Worm (Caenorhabditis elegans) whole organism, young adult: ENCODE results near the gene R102.1.

Source experiments
- B0336.3 ChIP-seq: fragments of 200-800 bp; sonication (Bioruptor generic); IDR thresholded peaks from 2 replicates; pipeline ENCODE4 v1.3.6; 2022; ENCODE audit warnings: missing genetic modification characterization, missing compliant biosample characterization
- F22D6.2 ChIP-seq: sonication (generic microtip); optimal IDR thresholded peaks from 2 replicates; lab custom pipeline; 2016; ENCODE audit warnings: mild to moderate bottlenecking, missing genetic modification characterization, missing compliant biosample characterization
- F33H1.4 ChIP-seq: fragments of 200-800 bp; sonication (Bioruptor generic); IDR thresholded peaks from 2 replicates; pipeline ENCODE4 v1.3.6; 2022; ENCODE audit warnings: missing genetic modification reagents, missing genetic modification characterization, missing compliant biosample characterization
- F37B4.10 ChIP-seq: fragments of 200-800 bp; sonication (Bioruptor generic); IDR thresholded peaks from 2 replicates; pipeline ENCODE4 v1.3.6; 2022; ENCODE audit warnings: missing genetic modification characterization, missing compliant biosample characterization
- F52B5.7 ChIP-seq: sonication (generic microtip); optimal IDR thresholded peaks from 2 replicates; lab custom pipeline; 2016; ENCODE audit warnings: mild to moderate bottlenecking, missing genetic modification characterization, missing compliant biosample characterization
- akir-1 ChIP-seq: fragments of 200-800 bp; sonication (Bioruptor generic); optimal IDR thresholded peaks from 2 replicates; lab custom pipeline; 2018; ENCODE audit warnings: mild to moderate bottlenecking, missing genetic modification characterization, moderate library complexity, missing compliant biosample characterization
- aptf-2 ChIP-seq: fragments of 200-800 bp; sonication (Bioruptor generic); conservative IDR thresholded peaks from 2 replicates; pipeline ENCODE4 v1.3.6; 2022; ENCODE audit warnings: missing genetic modification reagents, missing genetic modification characterization, missing compliant biosample characterization
- aptf-3 ChIP-seq: fragments of 200-800 bp; sonication (Bioruptor generic); IDR thresholded peaks from 2 replicates; pipeline ENCODE4 v1.3.6; 2022; ENCODE audit warnings: missing genetic modification characterization, missing compliant biosample characterization
- attf-3 ChIP-seq: fragments of 200-800 bp; sonication (Bioruptor generic); conservative IDR thresholded peaks from 2 replicates; pipeline ENCODE4 v1.3.6; 2022; ENCODE audit warnings: missing genetic modification reagents, missing genetic modification characterization, missing compliant biosample characterization
- attf-5 ChIP-seq: fragments of 200-800 bp; sonication (Bioruptor generic); optimal IDR thresholded peaks from 2 replicates; lab custom pipeline; 2018; ENCODE audit warnings: mild to moderate bottlenecking, missing genetic modification characterization, missing compliant biosample characterization
- bed-1 ChIP-seq: fragments of 200-800 bp; sonication (Bioruptor generic); IDR thresholded peaks from 2 replicates; pipeline ENCODE4 v1.3.6; 2022; ENCODE audit warnings: missing genetic modification reagents, missing genetic modification characterization, missing compliant biosample characterization
- cebp-1 ChIP-seq, 2 experiments: fragments of 200-800 bp in 1 of 2; sonication (Bioruptor generic) in 1 of 2; sonication (generic microtip) in 1 of 2; IDR thresholded peaks in 1 of 2; optimal IDR thresholded peaks in 1 of 2; 2 replicates each; pipeline versions ENCODE4 v1.3.6 to Lab custom; 2017 to 2022; ENCODE audit warnings: missing compliant biosample characterization in 2 of 2, missing genetic modification characterization in 2 of 2, mild to moderate bottlenecking in 1 of 2, missing genetic modification reagents in 1 of 2, moderate library complexity in 1 of 2
- ceh-27 ChIP-seq: fragments of 200-800 bp; sonication (Bioruptor generic); optimal IDR thresholded peaks from 2 replicates; lab custom pipeline; 2018; ENCODE audit warnings: mild to moderate bottlenecking, missing genetic modification characterization, moderate library complexity, missing compliant biosample characterization
- ceh-58 ChIP-seq: fragments of 200-800 bp; sonication (Bioruptor generic); IDR thresholded peaks from 2 replicates; pipeline ENCODE4 v1.3.6; 2022; ENCODE audit warnings: missing genetic modification characterization, missing compliant biosample characterization
- ceh-91 ChIP-seq: fragments of 200-800 bp; sonication (Bioruptor generic); IDR thresholded peaks from 2 replicates; pipeline ENCODE4 v1.3.6; 2022; ENCODE audit warnings: missing genetic modification reagents, missing genetic modification characterization, missing compliant biosample characterization
- dox-1 ChIP-seq: fragments of 200-800 bp; sonication (Bioruptor generic); IDR thresholded peaks from 2 replicates; pipeline ENCODE4 v1.3.6; 2022; ENCODE audit warnings: missing genetic modification reagents, missing genetic modification characterization, missing compliant biosample characterization
- dpl-1 ChIP-seq: fragments of 150-350 bp; optimal IDR thresholded peaks from 2 replicates; lab custom pipeline; 2014; ENCODE audit warnings: missing biosample characterization, missing genetic modification reagents, missing genetic modification characterization
- egl-18 ChIP-seq: fragments of 200-800 bp; sonication (Bioruptor generic); IDR thresholded peaks from 2 replicates; pipeline ENCODE4 v1.3.6; 2022; ENCODE audit warnings: missing genetic modification reagents, missing genetic modification characterization, missing compliant biosample characterization
- egrh-3 ChIP-seq: fragments of 200-800 bp; sonication (Bioruptor generic); IDR thresholded peaks from 2 replicates; pipeline ENCODE4 v1.3.6; 2022; ENCODE audit warnings: missing genetic modification reagents, missing genetic modification characterization, missing compliant biosample characterization
- ekl-4 ChIP-seq: fragments of 200-800 bp; sonication (Bioruptor generic); IDR thresholded peaks from 2 replicates; pipeline ENCODE4 v1.3.6; 2022; ENCODE audit warnings: missing genetic modification reagents, missing genetic modification characterization, missing compliant biosample characterization
- hlh-26 ChIP-seq: fragments of 200-800 bp; sonication (Bioruptor generic); conservative IDR thresholded peaks from 2 replicates; pipeline ENCODE4 v1.3.6; 2022; ENCODE audit warnings: missing genetic modification reagents, missing genetic modification characterization, missing compliant biosample characterization
- hmg-20 ChIP-seq: fragments of 200-800 bp; sonication (Bioruptor generic); IDR thresholded peaks from 2 replicates; pipeline ENCODE4 v1.3.6; 2022; ENCODE audit warnings: missing genetic modification reagents, missing genetic modification characterization, missing compliant biosample characterization
- hrde-1 ChIP-seq: sonication (generic microtip); optimal IDR thresholded peaks from 2 replicates; lab custom pipeline; 2016; ENCODE audit warnings: missing genetic modification characterization, mild to moderate bottlenecking, missing compliant biosample characterization, moderate library complexity, missing genotype, missing genetic modification reagents, borderline replicate concordance
- let-607 ChIP-seq, 2 experiments: fragments of 200-800 bp in 1 of 2; sonication (Bioruptor generic) in 1 of 2; sonication (generic microtip) in 1 of 2; optimal IDR thresholded peaks; 2 replicates each; lab custom pipeline; 2016 to 2018; ENCODE audit warnings: mild to moderate bottlenecking in 2 of 2, missing compliant biosample characterization in 2 of 2, missing genetic modification characterization in 2 of 2, moderate library complexity in 2 of 2, missing genotype in 1 of 2
- lin-26 ChIP-seq: fragments of 200-800 bp; sonication (Bioruptor generic); IDR thresholded peaks from 2 replicates; pipeline ENCODE4 v1.3.6; 2022; ENCODE audit warnings: missing genetic modification reagents, missing genetic modification characterization, missing compliant biosample characterization
- madf-10 ChIP-seq: sonication (generic microtip); optimal IDR thresholded peaks from 2 replicates; lab custom pipeline; 2016; ENCODE audit warnings: mild to moderate bottlenecking, missing genetic modification characterization, missing compliant biosample characterization
- madf-3 ChIP-seq: fragments of 200-800 bp; sonication (Bioruptor generic); IDR thresholded peaks from 2 replicates; pipeline ENCODE4 v1.3.6; 2022; ENCODE audit warnings: missing genetic modification reagents, missing genetic modification characterization, missing compliant biosample characterization
- mel-28 ChIP-seq: sonication (generic microtip); optimal IDR thresholded peaks from 2 replicates; lab custom pipeline; 2016; ENCODE audit warnings: borderline replicate concordance, mild to moderate bottlenecking, missing genetic modification characterization, missing compliant biosample characterization
- mes-4 ChIP-seq: sonication (generic microtip); optimal IDR thresholded peaks from 2 replicates; lab custom pipeline; 2016; ENCODE audit warnings: missing genotype, missing genetic modification characterization, missing compliant biosample characterization
- nfya-2 ChIP-seq: fragments of 200-800 bp; sonication (Bioruptor generic); IDR thresholded peaks from 2 replicates; pipeline ENCODE4 v1.3.6; 2022; ENCODE audit warnings: missing genetic modification reagents, missing genetic modification characterization, missing compliant biosample characterization
- nhr-120 ChIP-seq: fragments of 200-800 bp; sonication (Bioruptor generic); IDR thresholded peaks from 2 replicates; pipeline ENCODE4 v1.3.6; 2022; ENCODE audit warnings: missing genetic modification characterization, missing compliant biosample characterization
- sdz-38 ChIP-seq: sonication (generic microtip); optimal IDR thresholded peaks from 2 replicates; lab custom pipeline; 2016; ENCODE audit warnings: missing genotype, missing genetic modification characterization, missing compliant biosample characterization
- sea-2 ChIP-seq: fragments of 200-800 bp; sonication (Bioruptor generic); IDR thresholded peaks from 2 replicates; pipeline ENCODE4 v1.3.6; 2022; ENCODE audit warnings: missing genetic modification characterization, missing compliant biosample characterization
- snpc-3.4 ChIP-seq: sonication (generic microtip); optimal IDR thresholded peaks from 2 replicates; lab custom pipeline; 2017; ENCODE audit warnings: missing genetic modification characterization, mild to moderate bottlenecking, missing compliant biosample characterization, antibody characterized with exemption, moderate library complexity, missing genotype, missing genetic modification reagents
- snpc-4 ChIP-seq, 5 experiments: fragments of 150-350 bp in 1 of 5; sonication (generic microtip) in 4 of 5; optimal IDR thresholded peaks; 2 replicates each; lab custom pipeline; 2014 to 2018; ENCODE audit warnings: missing genetic modification characterization in 5 of 5, missing biosample characterization in 3 of 5, antibody characterized with exemption in 2 of 5, mild to moderate bottlenecking in 2 of 5, missing compliant biosample characterization in 2 of 5, missing genotype in 2 of 5, moderate library complexity in 2 of 5, missing genetic modification reagents in 1 of 5
- sptf-2 ChIP-seq: fragments of 200-800 bp; sonication (Bioruptor generic); optimal IDR thresholded peaks from 2 replicates; lab custom pipeline; 2018; ENCODE audit warnings: mild to moderate bottlenecking, missing genetic modification characterization, missing compliant biosample characterization
- tlf-1 ChIP-seq: fragments of 200-800 bp; sonication (Bioruptor generic); optimal IDR thresholded peaks from 2 replicates; lab custom pipeline; 2018; ENCODE audit warnings: mild to moderate bottlenecking, missing genetic modification characterization, missing compliant biosample characterization
- xnd-1 ChIP-seq: sonication (generic microtip); optimal IDR thresholded peaks from 2 replicates; lab custom pipeline; 2016; ENCODE audit warnings: missing genotype, missing genetic modification reagents, missing genetic modification characterization, missing compliant biosample characterization
- zfh-2 ChIP-seq: fragments of 200-800 bp; sonication (Bioruptor generic); conservative IDR thresholded peaks from 2 replicates; pipeline ENCODE4 v1.3.6; 2022; ENCODE audit warnings: missing genetic modification reagents, missing genetic modification characterization, missing compliant biosample characterization
- zim-3 ChIP-seq: sonication (generic microtip); optimal IDR thresholded peaks from 2 replicates; lab custom pipeline; 2017; ENCODE audit warnings: mild to moderate bottlenecking, missing genetic modification characterization, moderate library complexity, missing compliant biosample characterization
- ztf-18 ChIP-seq: sonication (generic microtip); optimal IDR thresholded peaks from 2 replicates; lab custom pipeline; 2016; ENCODE audit warnings: missing genotype, mild to moderate bottlenecking, missing genetic modification characterization, missing compliant biosample characterization
- ztf-25 ChIP-seq: fragments of 200-800 bp; sonication (Bioruptor generic); IDR thresholded peaks from 2 replicates; pipeline ENCODE4 v1.3.6; 2022; ENCODE audit warnings: missing genetic modification reagents, missing genetic modification characterization, missing compliant biosample characterization
- ztf-3 ChIP-seq: fragments of 200-800 bp; sonication (Bioruptor generic); optimal IDR thresholded peaks from 2 replicates; lab custom pipeline; 2018; ENCODE audit warnings: mild to moderate bottlenecking, missing genetic modification characterization, missing compliant biosample characterization

The R102.1 gene

ce11 chrIV:10718075-10718474, 32.2 kb downstream of the R102.1 start:
- TF ChIP-seq bed-1 (no peak), let-607 (tag; optimal IDR thresholded peaks at IDR 0.05; lab: Kevin White, UChicago) (no peak), egl-18 (no peak), ceh-58 (GFP tag; lab: Robert Waterston, UW) (no peak), zim-3 (no peak), sea-2 (GFP tag; lab: Robert Waterston, UW) (no peak), ekl-4 (GFP tag; lab: Robert Waterston, UW) (no peak), sptf-2 (GFP tag; lab: Kevin White, UChicago) (no peak), dox-1 (no peak), B0336.3 (GFP tag; lab: Robert Waterston, UW) (no peak), hlh-26 (GFP tag; lab: Robert Waterston, UW) (no peak), F52B5.7 (no peak), mel-28 (no peak)
- TF ChIP-seq, all 124 proteins: peak for 0

DNA sequence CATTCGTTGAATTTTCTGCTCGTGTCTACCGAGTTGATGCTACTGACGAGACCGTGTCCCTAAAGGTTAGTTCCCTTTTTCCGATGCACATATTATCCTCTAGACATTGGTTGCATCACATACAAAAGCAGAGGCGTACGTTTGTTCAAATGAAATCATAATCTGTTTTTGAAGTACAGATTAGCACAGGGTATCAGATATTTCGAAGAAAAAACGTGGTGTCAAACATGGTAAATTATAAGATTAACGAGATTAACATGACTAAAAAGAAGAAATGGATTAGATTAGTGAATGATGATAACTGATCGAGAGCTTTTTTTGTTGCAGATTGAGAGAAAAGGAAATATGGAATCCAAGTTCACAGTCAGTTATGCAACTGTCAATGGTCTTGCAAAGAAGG, 33.0 kb downstream of the R102.1 start:
- no peak for TF ChIP-seq F37B4.10 (GFP tag; lab: Robert Waterston, UW)
- TF ChIP-seq tlf-1 (GFP tag; lab: Kevin White, UChicago), result no peak
- no peak for TF ChIP-seq madf-10 (tag; lab: Kevin White, UChicago)
- TF ChIP-seq mes-4, result no peak
- no peak for TF ChIP-seq zfh-2 (GFP tag; lab: Robert Waterston, UW)
- no peak for TF ChIP-seq sdz-38
- no peak for TF ChIP-seq egrh-3 (GFP tag; lab: Robert Waterston, UW)
- TF ChIP-seq ztf-18 (tag; lab: Kevin White, UChicago), result no peak
- TF ChIP-seq ceh-27 (GFP tag; lab: Kevin White, UChicago), result no peak
- no peak for TF ChIP-seq ztf-3 (GFP tag; lab: Kevin White, UChicago)
- no peak for TF ChIP-seq F22D6.2
- no peak for TF ChIP-seq nfya-2 (GFP tag; lab: Robert Waterston, UW)
- TF ChIP-seq attf-5 (GFP tag; lab: Kevin White, UChicago), result no peak
- TF ChIP-seq attf-3, result no peak
- TF ChIP-seq ztf-25 (GFP tag; lab: Robert Waterston, UW), result no peak
- no peak for TF ChIP-seq hmg-20 (GFP tag; lab: Robert Waterston, UW)
- no peak for TF ChIP-seq sea-2 (GFP tag; lab: Robert Waterston, UW)
- TF ChIP-seq lin-26 (GFP tag; lab: Robert Waterston, UW), result no peak
- TF ChIP-seq cebp-1 (GFP tag; IDR thresholded peaks at IDR 0.05; lab: Robert Waterston, UW), result no peak
- TF ChIP-seq cebp-1 (tag; optimal IDR thresholded peaks at IDR 0.05; lab: Kevin White, UChicago), result no peak
- TF ChIP-seq madf-3 (GFP tag; lab: Robert Waterston, UW), result no peak

- TF ChIP-seq aptf-3 (GFP tag; lab: Robert Waterston, UW), result no peak
- TF ChIP-seq, all 124 proteins: peak for 0
These were observed 41.9 kb downstream of the R102.1 start, which contains the start of gene ZC168.2 for ce11 chrIV:10727734-10728133. ZC168.2 (plus strand) TSS chrIV:10728034.

DNA sequence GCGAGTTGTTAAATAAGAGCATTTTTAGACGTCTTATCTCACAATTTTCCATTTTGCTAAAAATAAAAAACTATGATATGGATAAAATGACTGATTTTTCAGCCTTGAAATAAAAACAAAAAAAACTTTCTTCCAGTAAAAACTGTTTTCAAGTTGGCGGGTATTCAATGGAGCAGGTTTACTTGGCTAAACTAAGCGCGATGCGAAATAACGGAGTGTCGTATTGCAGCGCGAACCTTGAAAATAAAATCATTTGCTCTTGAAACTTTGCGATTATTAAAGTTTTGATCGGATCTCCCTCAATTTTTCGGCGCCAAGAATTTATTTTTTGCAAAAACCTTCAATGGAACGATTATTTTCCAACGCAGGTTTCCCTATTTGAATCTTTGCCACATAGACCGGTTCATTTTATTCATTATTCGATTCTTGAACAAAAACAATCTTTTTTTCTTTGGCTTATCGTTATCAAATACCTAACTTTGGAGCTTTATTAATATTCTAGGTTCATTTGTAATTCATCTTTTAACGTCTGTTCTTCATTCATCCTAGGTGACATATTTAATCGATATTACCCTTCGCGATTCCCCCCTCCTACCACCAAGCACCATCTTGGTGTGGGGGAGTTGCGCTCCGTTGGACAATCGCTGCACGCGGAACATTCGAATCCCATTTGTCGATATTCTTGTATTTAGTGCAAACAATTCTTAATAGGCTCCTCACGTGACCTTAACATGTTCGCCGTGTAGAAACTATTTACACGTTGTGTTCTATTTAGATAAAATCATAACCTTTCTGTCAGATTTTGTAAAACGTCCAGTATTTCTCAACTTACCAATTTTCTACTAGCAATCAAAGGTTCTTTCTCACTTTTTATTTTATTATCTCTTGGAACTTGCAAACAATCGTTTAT, 48.9 kb downstream of the R102.1 start, which contains the start of the genes orc-5 and cyb-1:
orc-5 (minus strand) TSS at position 62 of the 910 bp plus-strand sequence.
cyb-1 (plus strand) TSS at position 690 of the 910 bp plus-strand sequence.
- TF ChIP-seq ceh-91 (GFP tag; lab: Robert Waterston, UW) (peak; percentile 65), snpc-3.4 (tag; lab: Kevin White, UChicago) (no peak), akir-1 (GFP tag; lab: Kevin White, UChicago) (no peak), F33H1.4 (GFP tag; lab: Robert Waterston, UW) (peak; percentile 59), aptf-2 (GFP tag; lab: Robert Waterston, UW) (no peak), snpc-4 (GFP tag; optimal IDR thresholded peaks at IDR 0.05; lab: Kevin White, UChicago) (no peak), snpc-4 (tag; optimal IDR thresholded peaks at IDR 0.05; lab: Kevin White, UChicago) (peak in 2 of 4 experiments; percentile 25 to 28), xnd-1 (tag; lab: Kevin White, UChicago) (peak; percentile 54), dpl-1 (peak; percentile 76), hrde-1 (no peak), ceh-27 (GFP tag; lab: Kevin White, UChicago) (no peak), nhr-120 (GFP tag; lab: Robert Waterston, UW) (no peak)
